Worm (Caenorhabditis elegans): ENCODE data around the gene K03B8.6.

DNA sequence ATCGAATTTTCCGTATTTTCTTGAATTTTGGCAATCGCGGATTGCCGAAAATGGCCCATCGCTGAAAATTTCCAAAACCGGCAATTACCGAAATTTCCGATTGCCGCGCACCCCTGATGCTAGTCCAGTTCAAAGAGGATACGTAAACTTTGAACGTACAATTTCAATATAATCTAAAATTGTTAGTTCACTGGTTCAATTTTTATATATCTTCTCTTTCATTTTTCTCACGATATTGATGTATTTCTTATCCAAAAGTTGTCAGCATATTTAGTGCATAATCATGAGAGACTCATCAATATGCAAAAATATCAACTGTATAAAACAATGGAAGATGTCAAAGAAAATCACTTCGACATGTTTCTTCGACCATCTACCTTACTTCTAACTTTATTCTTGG lies 8.8 kb upstream of the K03B8.6 start, which contains the start of gene nas-17:
- no peak for TF ChIP-seq W03F9.2 (tag; optimal IDR thresholded peaks at IDR 0.05)
- TF ChIP-seq dao-5 (tag; optimal IDR thresholded peaks at IDR 0.05) = no peak

Data from whole organism, L4/young adult.